Fruit fly (Drosophila melanogaster): ENCODE results near the gene CG7781.

dm6 chr2L:8374235-8374634 lies 49.0 kb upstream of the CG7781 start, which contains the start of gene Wdr82:
- TF ChIP-seq EcR (GFP tag; optimal IDR thresholded peaks at IDR 0.05): no peak
- TF ChIP-seq usp (GFP tag; optimal IDR thresholded peaks at IDR 0.05): no peak
- no peak for TF ChIP-seq Dll (optimal IDR thresholded peaks at IDR 0.05)
- TF ChIP-seq CG8478 (optimal IDR thresholded peaks at IDR 0.05): no peak
- no peak for TF ChIP-seq psq (optimal IDR thresholded peaks at IDR 0.05)

Data from whole organism.